Fruit fly (Drosophila melanogaster) whole organism, pupa: ENCODE data around the gene Gr98d.

Source experiments
- CG13204 ChIP-seq: fragments of 200-800 bp; sonication (Bioruptor generic); optimal IDR thresholded peaks from 2 replicates; lab custom pipeline; 2018; ENCODE audit warnings: missing biosample characterization, mild to moderate bottlenecking, missing genetic modification characterization, moderate library complexity
- CG32121 ChIP-seq: fragments of 200-800 bp; sonication (Bioruptor generic); IDR thresholded peaks from 2 replicates; pipeline ENCODE4 v1.3.6; 2022; ENCODE audit warnings: missing biosample characterization, missing genetic modification characterization
- CG4496 ChIP-seq: fragments of 200-800 bp; sonication (Bioruptor generic); IDR thresholded peaks from 3 replicates; pipeline ENCODE4 v1.3.6; 2022; ENCODE audit warnings: missing biosample characterization, missing genetic modification characterization
- EcR ChIP-seq: fragments of 200-800 bp; sonication (Bioruptor generic); optimal IDR thresholded peaks from 3 replicates; lab custom pipeline; 2019; ENCODE audit warnings: missing biosample characterization, missing genetic modification characterization, mild to moderate bottlenecking, moderate library complexity, missing genetic modification reagents
- Ets98B ChIP-seq: fragments of 200-800 bp; sonication (Bioruptor generic); IDR thresholded peaks from 2 replicates; pipeline ENCODE4 v1.3.6; 2022; ENCODE audit warnings: missing biosample characterization, missing genetic modification characterization
- Pif1A ChIP-seq: fragments of 200-800 bp; sonication (Bioruptor generic); optimal IDR thresholded peaks from 3 replicates; lab custom pipeline; 2016; ENCODE audit warnings: missing biosample characterization, missing genetic modification characterization
- Pif1B ChIP-seq: fragments of 200-800 bp; sonication (Bioruptor generic); optimal IDR thresholded peaks from 3 replicates; lab custom pipeline; 2016; ENCODE audit warnings: missing biosample characterization, missing genetic modification characterization

dm6 chr3R:27569706-27570105 is 23.9 kb downstream of the Gr98d start:
- TF ChIP-seq EcR (GFP tag; lab: Kevin White, UChicago): peak; percentile 16
- peak; percentile 97 for TF ChIP-seq Ets98B (GFP tag; lab: Robert Waterston, UW)
- TF ChIP-seq Pif1B (GFP tag; lab: Kevin White, UChicago): peak; percentile 90
- TF ChIP-seq CG13204 (GFP tag; lab: Kevin White, UChicago): no peak
- TF ChIP-seq Pif1A (GFP tag; lab: Kevin White, UChicago): peak; percentile 95
- peak; percentile 97 for TF ChIP-seq CG32121 (GFP tag; lab: Robert Waterston, UW)
- TF ChIP-seq CG4496 (GFP tag; lab: Robert Waterston, UW): peak; percentile 96
